Worm (Caenorhabditis elegans): ENCODE measurements around the gene drh-1.
"Not testable (repeated sequence)": the region's sequence is repeated elsewhere in the genome, so short reads cannot be mapped to it uniquely, and the experiment has no call there.

drh-1 gene

ce11 chrIV:6598740-6599139, 14.4 kb downstream of the drh-1 start, which contains the start of gene nspb-5:
Gene nspb-5 (plus strand): TSS chrIV:6599040.
- not testable (repeated sequence) for TF ChIP-seq elt-3, nhr-23, hmg-11 (tag; optimal IDR thresholded peaks at IDR 0.05)

ce11 chrIV:6597918-6598317, 15.2 kb downstream of the drh-1 start, which contains the start of gene nspb-4:
Gene nspb-4 (plus strand): TSS chrIV:6598218.
- TF ChIP-seq elt-3, nhr-77, snpc-4 (tag; optimal IDR thresholded peaks at IDR 0.05): not testable (repeated sequence)

ce11 chrIV:6597298-6597697, 15.9 kb downstream of the drh-1 start, which contains the start of gene F38A5.6:
Gene F38A5.6 (minus strand): TSS chrIV:6597398.
- no peak for TF ChIP-seq skn-1 (tag; optimal IDR thresholded peaks at IDR 0.05)
- TF ChIP-seq ceh-28 (tag; optimal IDR thresholded peaks at IDR 0.05), result no peak
- no peak for TF ChIP-seq ZK546.5 (tag; optimal IDR thresholded peaks at IDR 0.05)
- no peak for TF ChIP-seq tbx-2 (tag; optimal IDR thresholded peaks at IDR 0.05)
- TF ChIP-seq sea-2 (GFP tag; optimal IDR thresholded peaks at IDR 0.05), result no peak
- no peak for TF ChIP-seq elt-1 (tag; optimal IDR thresholded peaks at IDR 0.05)
- no peak for TF ChIP-seq nhr-28 (tag; optimal IDR thresholded peaks at IDR 0.05)
- TF ChIP-seq hmg-11 (tag; optimal IDR thresholded peaks at IDR 0.05), result no peak
- no peak for TF ChIP-seq aly-2 (tag; optimal IDR thresholded peaks at IDR 0.05)
- TF ChIP-seq nhr-11 (tag; optimal IDR thresholded peaks at IDR 0.05), result no peak
- no peak for TF ChIP-seq nhr-237 (tag; optimal IDR thresholded peaks at IDR 0.05)
- no peak for TF ChIP-seq nhr-43 (tag; optimal IDR thresholded peaks at IDR 0.05; ENCODE audit: poor library complexity, severe bottlenecking)

- no peak for TF ChIP-seq lin-39 (tag; optimal IDR thresholded peaks at IDR 0.05)
These were observed 17.2 kb downstream of the drh-1 start, which contains the start of gene F38A5.22 for ce11 chrIV:6595912-6596311. Gene F38A5.22 (minus strand): TSS chrIV:6595940.

ce11 chrIV:6594871-6595270, 18.3 kb downstream of the drh-1 start, which contains the start of gene nspb-3:
Gene nspb-3 (minus strand): TSS chrIV:6594971.
- not testable (repeated sequence) for TF ChIP-seq nfya-1 (tag; optimal IDR thresholded peaks at IDR 0.05; ENCODE audit: insufficient read depth); mdl-1 (tag; optimal IDR thresholded peaks at IDR 0.05); tbx-2 (tag; optimal IDR thresholded peaks at IDR 0.05)

- not testable (repeated sequence) for TF ChIP-seq elt-2 (tag; optimal IDR thresholded peaks at IDR 0.05); nhr-43 (tag; optimal IDR thresholded peaks at IDR 0.05; ENCODE audit: poor library complexity, severe bottlenecking); jun-1 (tag; optimal IDR thresholded peaks at IDR 0.05)
These were observed 22.0 kb downstream of the drh-1 start, which contains the start of the genes nspb-1 and nspb-2 for ce11 chrIV:6591010-6591746. Gene nspb-1 (minus strand): TSS chrIV:6591110. Gene nspb-2 (plus strand): TSS chrIV:6591696.

- peak; percentile 72 for TF ChIP-seq elt-2 (tag; optimal IDR thresholded peaks at IDR 0.05)
- TF ChIP-seq pqm-1 (tag; optimal IDR thresholded peaks at IDR 0.05), result peak; percentile 69
- TF ChIP-seq elt-1 (tag; optimal IDR thresholded peaks at IDR 0.05), result no peak
These were observed 23.1 kb downstream of the drh-1 start, which contains the start of the genes lec-11 and irld-7 for ce11 chrIV:6590029-6590428. Gene lec-11 (minus strand): TSS chrIV:6590154. Gene irld-7 (plus strand): TSS chrIV:6590360.

ce11 chrIV:6588080-6588613, 25.0 kb downstream of the drh-1 start:
- TF ChIP-seq hmg-11 (tag; optimal IDR thresholded peaks at IDR 0.05) (no peak), ztf-11 (tag; optimal IDR thresholded peaks at IDR 0.05) (no peak), ceh-28 (tag; optimal IDR thresholded peaks at IDR 0.05) (no peak), mml-1 (tag; optimal IDR thresholded peaks at IDR 0.05) (no peak), ceh-16 (tag; optimal IDR thresholded peaks at IDR 0.05) (no peak), nhr-11 (tag; optimal IDR thresholded peaks at IDR 0.05) (no peak), snpc-4 (tag; optimal IDR thresholded peaks at IDR 0.05) (no peak)
